Worm (Caenorhabditis elegans) whole organism, early embryonic: ENCODE data around the gene strm-1.

Experiments
- ama-1 ChIP-seq: fragments of 150-350 bp; optimal IDR thresholded peaks from 2 replicates; lab custom pipeline; 2014
- ceh-13 ChIP-seq: fragments of 200-800 bp; sonication (Bioruptor generic); optimal IDR thresholded peaks from 2 replicates; lab custom pipeline; 2018; ENCODE audit warnings: mild to moderate bottlenecking, missing genetic modification characterization, missing compliant biosample characterization
- flt-1 ChIP-seq: fragments of 200-800 bp; sonication (Bioruptor generic); IDR thresholded peaks from 2 replicates; pipeline ENCODE4 v1.3.6; 2022; ENCODE audit warnings: missing genetic modification characterization, missing compliant biosample characterization
- tbx-11 ChIP-seq: fragments of 200-800 bp; sonication (Bioruptor generic); IDR thresholded peaks from 2 replicates; pipeline ENCODE4 v1.3.6; 2022; ENCODE audit warnings: missing genetic modification characterization, missing compliant biosample characterization
- tra-4 ChIP-seq: sonication (generic microtip); optimal IDR thresholded peaks from 2 replicates; lab custom pipeline; 2017; ENCODE audit warnings: missing genetic modification characterization, missing compliant biosample characterization

ce11 chrIII:2419504-2419903, 17.6 kb downstream of the strm-1 start:
- TF ChIP-seq flt-1 (GFP tag; lab: Robert Waterston, UW) (no peak), ama-1 (lab: Kevin White, UChicago) (no peak), ceh-13 (GFP tag; lab: Kevin White, UChicago) (no peak), tra-4 (tag; lab: Kevin White, UChicago) (no peak), tbx-11 (GFP tag; lab: Robert Waterston, UW) (no peak)
